Worm (Caenorhabditis elegans): ENCODE data around the gene copb-2.

copb-2 gene

ce11 chrIV:9511640-9512039 is 52.1 kb downstream of the copb-2 start:
- no peak for TF ChIP-seq unc-62 (GFP tag; optimal IDR thresholded peaks at IDR 0.05)

DNA sequence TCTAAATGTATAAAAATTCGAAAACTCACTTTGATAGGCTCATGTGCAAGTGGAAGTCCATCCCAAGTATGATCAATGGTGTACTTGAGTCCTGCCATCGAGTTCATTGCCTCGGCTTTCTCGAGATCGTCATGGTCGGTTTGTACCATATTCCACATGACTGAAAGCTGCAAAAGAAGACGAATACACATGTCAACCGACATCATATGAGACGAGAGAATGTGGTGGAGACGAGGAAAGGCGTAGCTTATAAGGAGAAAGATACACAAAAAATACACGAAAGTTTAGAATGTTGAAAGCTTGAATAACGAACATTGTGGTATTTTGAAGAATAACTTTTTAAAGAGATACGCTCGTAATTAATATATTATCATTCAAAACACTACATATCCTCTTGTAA is 53.3 kb downstream of the copb-2 start, which contains the start of gene C33A12.3:
Gene C33A12.3 (minus strand): TSS at position 167 of the 400 bp plus-strand sequence.
- TF ChIP-seq unc-62 (GFP tag; optimal IDR thresholded peaks at IDR 0.05), result no peak

ce11 chrIV:9513360-9513777 is 53.8 kb downstream of the copb-2 start:
- TF ChIP-seq unc-62 (GFP tag; optimal IDR thresholded peaks at IDR 0.05), result no peak
